Fruit fly (Drosophila melanogaster): ENCODE data around the gene CG3061.

- no peak for TF ChIP-seq tj (GFP tag; optimal IDR thresholded peaks at IDR 0.05)
- no peak for TF ChIP-seq pad (GFP tag; optimal IDR thresholded peaks at IDR 0.05)
- TF ChIP-seq Mnt (GFP tag; optimal IDR thresholded peaks at IDR 0.05), result no peak
- no peak for TF ChIP-seq CG33017 (tag; optimal IDR thresholded peaks at IDR 0.05)
- TF ChIP-seq CG11617 (GFP tag; optimal IDR thresholded peaks at IDR 0.05), result no peak
- no peak for TF ChIP-seq CG12768 (GFP tag; optimal IDR thresholded peaks at IDR 0.05)
- TF ChIP-seq CG7101 (tag; optimal IDR thresholded peaks at IDR 0.05), result no peak
- no peak for TF ChIP-seq Crg-1 (GFP tag; optimal IDR thresholded peaks at IDR 0.05)
- no peak for TF ChIP-seq kay (GFP tag; ENCODE audit: borderline replicate concordance)
- no peak for TF ChIP-seq Hr96 (GFP tag; optimal IDR thresholded peaks at IDR 0.05)
- TF ChIP-seq bab1 (GFP tag; optimal IDR thresholded peaks at IDR 0.05), result no peak
- TF ChIP-seq CG5204 (GFP tag; optimal IDR thresholded peaks at IDR 0.05), result no peak
- no peak for TF ChIP-seq ovo (GFP tag; optimal IDR thresholded peaks at IDR 0.05)
These were observed 21.0 kb upstream of the CG3061 start for dm6 chr3R:14011175-14011574.

Data from whole organism, adult.